Worm (Caenorhabditis elegans) whole organism, L2 larva: ENCODE data around the gene fem-3.

Experiments
- ZK546.5 ChIP-seq: sonication (generic microtip); optimal IDR thresholded peaks from 2 replicates; lab custom pipeline; 2017; ENCODE audit warnings: missing biosample characterization, missing genetic modification characterization
- blmp-1 ChIP-seq: sonication (generic microtip); optimal IDR thresholded peaks from 2 replicates; lab custom pipeline; 2017; ENCODE audit warnings: missing genetic modification characterization, mild to moderate bottlenecking, missing compliant biosample characterization, antibody characterized with exemption, moderate library complexity; ENCODE audit not compliant: insufficient read depth
- ceh-82 ChIP-seq: fragments of 150-350 bp; optimal IDR thresholded peaks from 2 replicates; lab custom pipeline; 2014; ENCODE audit warnings: missing biosample characterization, missing genetic modification characterization
- egl-27 ChIP-seq: sonication (generic microtip); optimal IDR thresholded peaks from 3 replicates; lab custom pipeline; 2017; ENCODE audit warnings: missing biosample characterization, missing genetic modification reagents, missing genetic modification characterization
- elt-3 ChIP-seq: sonication (generic microtip); optimal IDR thresholded peaks from 2 replicates; lab custom pipeline; 2017; ENCODE audit warnings: missing biosample characterization, missing genetic modification characterization
- mab-5 ChIP-seq: fragments of 150-350 bp; optimal IDR thresholded peaks from 2 replicates; lab custom pipeline; 2014; ENCODE audit warnings: missing biosample characterization, missing genetic modification characterization
- nhr-12 ChIP-seq: fragments of 150-350 bp; optimal IDR thresholded peaks from 2 replicates; lab custom pipeline; 2014; ENCODE audit warnings: missing biosample characterization, missing genetic modification characterization
- nhr-237 ChIP-seq: fragments of 150-350 bp; optimal IDR thresholded peaks from 2 replicates; lab custom pipeline; 2014; ENCODE audit warnings: missing biosample characterization, missing genetic modification characterization
- skn-1 ChIP-seq: sonication (generic microtip); optimal IDR thresholded peaks from 2 replicates; lab custom pipeline; 2017; ENCODE audit warnings: missing biosample characterization, missing genetic modification characterization
- sma-3 ChIP-seq: sonication (generic microtip); optimal IDR thresholded peaks from 2 replicates; lab custom pipeline; 2016; ENCODE audit warnings: missing genetic modification reagents, missing genetic modification characterization, missing compliant biosample characterization
- snpc-4 ChIP-seq: fragments of 150-350 bp; optimal IDR thresholded peaks from 2 replicates; lab custom pipeline; 2014; ENCODE audit warnings: missing biosample characterization, missing genetic modification characterization
- zag-1 ChIP-seq: fragments of 150-350 bp; optimal IDR thresholded peaks from 2 replicates; lab custom pipeline; 2014; ENCODE audit warnings: missing biosample characterization, missing genetic modification characterization
- ztf-4 ChIP-seq: fragments of 150-350 bp; optimal IDR thresholded peaks from 2 replicates; lab custom pipeline; 2014; ENCODE audit warnings: missing biosample characterization, missing genetic modification characterization

DNA sequence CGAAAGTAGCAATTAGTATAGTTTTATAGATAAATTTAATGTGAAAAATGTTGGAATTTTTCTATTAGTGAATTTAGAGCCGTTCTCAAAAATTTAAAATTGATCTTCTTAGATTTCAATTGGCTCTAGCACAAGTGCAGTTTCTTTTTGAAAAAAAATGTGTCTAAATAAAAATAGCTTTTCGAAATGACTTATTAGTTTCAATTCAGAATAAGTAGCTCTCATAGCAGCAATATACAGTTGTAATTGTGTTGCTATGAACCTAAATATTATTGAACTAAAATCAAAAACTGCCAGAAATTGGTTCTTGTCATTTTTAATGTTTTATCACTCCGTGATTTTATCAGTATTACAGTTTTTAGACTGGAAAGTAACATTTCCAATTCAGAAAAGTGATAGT is 12.9 kb downstream of the fem-3 start:
- TF ChIP-seq egl-27 (tag; lab: Kevin White, UChicago) (no peak), ceh-82 (tag; lab: Kevin White, UChicago) (no peak), sma-3 (no peak), snpc-4 (tag; lab: Kevin White, UChicago) (no peak), zag-1 (tag; lab: Kevin White, UChicago) (no peak), ztf-4 (tag; lab: Kevin White, UChicago) (no peak), nhr-12 (tag; lab: Kevin White, UChicago) (no peak), mab-5 (tag; lab: Kevin White, UChicago) (no peak), skn-1 (tag; lab: Kevin White, UChicago) (no peak), elt-3 (tag; lab: Kevin White, UChicago) (no peak), nhr-237 (no peak), ZK546.5 (tag; lab: Kevin White, UChicago) (no peak), blmp-1 (tag; lab: Kevin White, UChicago) (no peak)
